Worm (Caenorhabditis elegans) whole organism, L1 larva: Measurements from ENCODE around the gene R05H10.3.

Source experiments
- C04F5.9 ChIP-seq: sonication (generic microtip); optimal IDR thresholded peaks from 2 replicates; lab custom pipeline; 2016; ENCODE audit warnings: missing genetic modification characterization, missing compliant biosample characterization
- C34B4.2 ChIP-seq: sonication (generic microtip); optimal IDR thresholded peaks from 2 replicates; lab custom pipeline; 2017; ENCODE audit warnings: mild to moderate bottlenecking, missing genetic modification characterization, missing compliant biosample characterization
- aly-2 ChIP-seq: fragments of 150-350 bp; optimal IDR thresholded peaks from 2 replicates; lab custom pipeline; 2014; ENCODE audit warnings: missing biosample characterization, missing genetic modification characterization
- ceh-8 ChIP-seq: fragments of 200-800 bp; sonication (Bioruptor generic); optimal IDR thresholded peaks from 2 replicates; lab custom pipeline; 2018; ENCODE audit warnings: mild to moderate bottlenecking, missing genetic modification characterization, moderate library complexity, missing compliant biosample characterization
- ceh-82 ChIP-seq, 3 experiments: fragments of 150-350 bp in 1 of 3; sonication (generic microtip) in 2 of 3; optimal IDR thresholded peaks; 2 replicates each; lab custom pipeline; 2014 to 2017; ENCODE audit warnings: missing biosample characterization in 3 of 3, missing genetic modification characterization in 3 of 3
- ceh-88 ChIP-seq: fragments of 200-800 bp; sonication (Bioruptor generic); IDR thresholded peaks from 2 replicates; pipeline ENCODE4 v1.3.6; 2022; ENCODE audit warnings: missing genetic modification characterization, missing compliant biosample characterization
- ceh-90 ChIP-seq: sonication (generic microtip); optimal IDR thresholded peaks from 2 replicates; lab custom pipeline; 2016; ENCODE audit warnings: missing genetic modification characterization, missing compliant biosample characterization
- ces-1 ChIP-seq: fragments of 150-350 bp; optimal IDR thresholded peaks from 2 replicates; lab custom pipeline; 2014; ENCODE audit warnings: missing biosample characterization, missing genetic modification reagents, missing genetic modification characterization
- dpl-1 ChIP-seq, 3 experiments: fragments of 150-350 bp in 2 of 3; sonication (generic microtip) in 1 of 3; optimal IDR thresholded peaks; 2 replicates each; lab custom pipeline; 2014 to 2017; ENCODE audit warnings: missing biosample characterization in 3 of 3, missing genetic modification characterization in 3 of 3, missing genetic modification reagents in 3 of 3
- dsc-1 ChIP-seq: sonication (generic microtip); optimal IDR thresholded peaks from 2 replicates; lab custom pipeline; 2016; ENCODE audit warnings: mild to moderate bottlenecking, missing genetic modification characterization, missing compliant biosample characterization
- efl-1 ChIP-seq, 4 experiments: fragments of 150-350 bp; optimal IDR thresholded peaks in 3 of 4; peaks in 1 of 4; 1 replicate in 1 of 4; 2 replicates in 3 of 4; lab custom pipeline; 2014; ENCODE audit warnings: missing biosample characterization in 2 of 4, missing genetic modification characterization in 2 of 4, missing genetic modification reagents in 2 of 4
- efl-3 ChIP-seq: fragments of 200-800 bp; sonication (Bioruptor generic); optimal IDR thresholded peaks from 2 replicates; lab custom pipeline; 2018; ENCODE audit warnings: mild to moderate bottlenecking, missing genetic modification characterization, missing compliant biosample characterization
- egl-27 ChIP-seq, 2 experiments: fragments of 150-350 bp in 1 of 2; sonication (generic microtip); optimal IDR thresholded peaks; 3 replicates each; lab custom pipeline; 2017 to 2018; ENCODE audit warnings: missing biosample characterization in 2 of 2, missing genetic modification characterization in 2 of 2, missing genetic modification reagents in 2 of 2
- elt-3 ChIP-seq, 6 experiments: fragments of 150-350 bp in 1 of 6; sonication (generic microtip); optimal IDR thresholded peaks; 2 replicates each; lab custom pipeline; 2017 to 2018; ENCODE audit warnings: missing biosample characterization in 6 of 6, missing genetic modification characterization in 6 of 6, inconsistent platforms in 1 of 6
- ets-5 ChIP-seq: fragments of 200-800 bp; sonication (Bioruptor generic); IDR thresholded peaks from 2 replicates; pipeline ENCODE4 v1.3.6; 2022; ENCODE audit warnings: missing genetic modification characterization, missing compliant biosample characterization
- fkh-10 ChIP-seq: sonication (generic microtip); optimal IDR thresholded peaks from 2 replicates; lab custom pipeline; 2017; ENCODE audit warnings: missing biosample characterization, missing genetic modification reagents, missing genetic modification characterization
- fkh-4 ChIP-seq: sonication (generic microtip); optimal IDR thresholded peaks from 2 replicates; lab custom pipeline; 2016; ENCODE audit warnings: missing compliant biosample characterization, missing genetic modification characterization, borderline replicate concordance
- fkh-8 ChIP-seq: sonication (generic microtip); optimal IDR thresholded peaks from 2 replicates; lab custom pipeline; 2016; ENCODE audit warnings: mild to moderate bottlenecking, missing genetic modification characterization, missing compliant biosample characterization
- fos-1 ChIP-seq: fragments of 150-350 bp; optimal IDR thresholded peaks from 2 replicates; lab custom pipeline; 2014; ENCODE audit warnings: missing biosample characterization, missing genetic modification characterization
- hlh-17 ChIP-seq: fragments of 200-800 bp; sonication (Bioruptor generic); optimal IDR thresholded peaks from 2 replicates; lab custom pipeline; 2018; ENCODE audit warnings: missing genetic modification characterization, mild to moderate bottlenecking, missing compliant biosample characterization, moderate library complexity, borderline replicate concordance
- hpl-2 ChIP-seq: fragments of 150-350 bp; optimal IDR thresholded peaks from 2 replicates; lab custom pipeline; 2014; ENCODE audit warnings: missing biosample characterization, missing genetic modification reagents, missing genetic modification characterization
- isw-1 ChIP-seq: fragments of 200-800 bp; sonication (Bioruptor generic); IDR thresholded peaks from 2 replicates; pipeline ENCODE4 v1.3.6; 2022; ENCODE audit warnings: missing genetic modification characterization, missing compliant biosample characterization
- lin-13 ChIP-seq: fragments of 150-350 bp; optimal IDR thresholded peaks from 2 replicates; lab custom pipeline; 2014; ENCODE audit warnings: missing biosample characterization, missing genetic modification reagents, missing genetic modification characterization
- lin-14 ChIP-seq: fragments of 200-800 bp; sonication (Bioruptor generic); optimal IDR thresholded peaks from 2 replicates; lab custom pipeline; 2018; ENCODE audit warnings: mild to moderate bottlenecking, missing genetic modification characterization, moderate library complexity, missing compliant biosample characterization
- lin-15B ChIP-seq: fragments of 150-350 bp; sonication (generic microtip); optimal IDR thresholded peaks from 3 replicates; lab custom pipeline; 2014; ENCODE audit warnings: missing biosample characterization, missing genetic modification characterization
- lin-35 ChIP-seq, 2 experiments: fragments of 150-350 bp; optimal IDR thresholded peaks; 2 replicates each; lab custom pipeline; 2014; ENCODE audit warnings: missing biosample characterization in 2 of 2, missing genetic modification characterization in 2 of 2, missing genetic modification reagents in 2 of 2
- lir-3 ChIP-seq: sonication (generic microtip); optimal IDR thresholded peaks from 2 replicates; lab custom pipeline; 2016; ENCODE audit warnings: mild to moderate bottlenecking, missing genetic modification characterization, moderate library complexity, missing compliant biosample characterization; ENCODE audit not compliant: poor library complexity
- lsy-2 ChIP-seq, 2 experiments: fragments of 150-350 bp; optimal IDR thresholded peaks; 2 replicates each; lab custom pipeline; 2014; ENCODE audit warnings: missing biosample characterization in 2 of 2, missing genetic modification characterization in 2 of 2
- mab-9 ChIP-seq: fragments of 200-800 bp; sonication (Bioruptor generic); IDR thresholded peaks from 2 replicates; pipeline ENCODE4 v1.3.6; 2022; ENCODE audit warnings: missing genetic modification reagents, missing genetic modification characterization, missing compliant biosample characterization
- mdl-1 ChIP-seq, 2 experiments: fragments of 150-350 bp; optimal IDR thresholded peaks; 2 replicates each; lab custom pipeline; 2014 to 2017; ENCODE audit warnings: missing biosample characterization in 2 of 2, missing genetic modification characterization in 2 of 2, inconsistent platforms in 1 of 2
- nhr-12 ChIP-seq: sonication (generic microtip); optimal IDR thresholded peaks from 2 replicates; lab custom pipeline; 2017; ENCODE audit warnings: missing biosample characterization, missing genetic modification characterization
- nhr-20 ChIP-seq: sonication (generic microtip); optimal IDR thresholded peaks from 2 replicates; lab custom pipeline; 2016; ENCODE audit warnings: mild to moderate bottlenecking, missing genetic modification characterization, missing compliant biosample characterization
- nhr-237 ChIP-seq: fragments of 150-350 bp; optimal IDR thresholded peaks from 2 replicates; lab custom pipeline; 2014; ENCODE audit warnings: missing biosample characterization, missing genetic modification characterization
- nhr-71 ChIP-seq: sonication (generic microtip); optimal IDR thresholded peaks from 2 replicates; lab custom pipeline; 2016; ENCODE audit warnings: mild to moderate bottlenecking, missing genetic modification characterization, moderate library complexity, missing compliant biosample characterization
- nhr-76 ChIP-seq: sonication (generic microtip); optimal IDR thresholded peaks from 2 replicates; lab custom pipeline; 2017; ENCODE audit warnings: missing biosample characterization, missing genetic modification characterization
- nhr-85 ChIP-seq: sonication (generic microtip); peaks from one replicate; lab custom pipeline; 2016; ENCODE audit warnings: missing genetic modification characterization, inconsistent platforms, missing compliant biosample characterization
- pag-3 ChIP-seq: sonication (generic microtip); optimal IDR thresholded peaks from 2 replicates; lab custom pipeline; 2017; ENCODE audit warnings: missing genetic modification characterization, mild to moderate bottlenecking, missing compliant biosample characterization, antibody characterized with exemption, borderline replicate concordance; ENCODE audit not compliant: insufficient read depth
- pqm-1 ChIP-seq: sonication (generic microtip); optimal IDR thresholded peaks from 3 replicates; lab custom pipeline; 2017; ENCODE audit warnings: missing biosample characterization, missing genetic modification characterization
- rnt-1 ChIP-seq: sonication (generic microtip); optimal IDR thresholded peaks from 2 replicates; lab custom pipeline; 2016; ENCODE audit warnings: mild to moderate bottlenecking, missing genetic modification characterization, moderate library complexity, missing compliant biosample characterization
- skn-1 ChIP-seq: fragments of 150-350 bp; optimal IDR thresholded peaks from 2 replicates; lab custom pipeline; 2014; ENCODE audit warnings: missing biosample characterization, missing genetic modification characterization
- snu-23 ChIP-seq: sonication (generic microtip); optimal IDR thresholded peaks from 2 replicates; lab custom pipeline; 2016; ENCODE audit warnings: missing genetic modification characterization, missing compliant biosample characterization
- sox-4 ChIP-seq: sonication (generic microtip); optimal IDR thresholded peaks from 2 replicates; lab custom pipeline; 2016; ENCODE audit warnings: missing genetic modification characterization, missing compliant biosample characterization
- sptf-1 ChIP-seq: fragments of 150-350 bp; optimal IDR thresholded peaks from 2 replicates; lab custom pipeline; 2014; ENCODE audit warnings: missing biosample characterization, missing genetic modification characterization
- swsn-7 ChIP-seq: sonication (generic microtip); optimal IDR thresholded peaks from 2 replicates; lab custom pipeline; 2016; ENCODE audit warnings: missing genetic modification characterization, missing compliant biosample characterization
- unc-30 ChIP-seq: sonication (generic microtip); optimal IDR thresholded peaks from 2 replicates; lab custom pipeline; 2017; ENCODE audit warnings: missing biosample characterization, missing genetic modification characterization
- unc-62 ChIP-seq: fragments of 150-350 bp; optimal IDR thresholded peaks from 2 replicates; lab custom pipeline; 2014; ENCODE audit warnings: missing biosample characterization, missing genetic modification reagents, missing genetic modification characterization
- unc-86 ChIP-seq: sonication (generic microtip); optimal IDR thresholded peaks from 2 replicates; lab custom pipeline; 2016; ENCODE audit warnings: missing genetic modification characterization, missing compliant biosample characterization
- unc-98 ChIP-seq: fragments of 200-800 bp; sonication (Bioruptor generic); IDR thresholded peaks from 2 replicates; pipeline ENCODE4 v1.3.6; 2022; ENCODE audit warnings: missing genetic modification characterization, missing compliant biosample characterization
- vab-15 ChIP-seq: sonication (generic microtip); optimal IDR thresholded peaks from 2 replicates; lab custom pipeline; 2017; ENCODE audit warnings: missing genotype, mild to moderate bottlenecking, missing genetic modification characterization, missing compliant biosample characterization
- xbp-1 ChIP-seq: sonication (generic microtip); optimal IDR thresholded peaks from 2 replicates; lab custom pipeline; 2016; ENCODE audit warnings: missing genetic modification characterization, missing compliant biosample characterization
- zip-4 ChIP-seq: fragments of 200-800 bp; sonication (Bioruptor generic); optimal IDR thresholded peaks from 2 replicates; lab custom pipeline; 2018; ENCODE audit warnings: mild to moderate bottlenecking, missing genetic modification characterization, moderate library complexity, missing compliant biosample characterization
- ztf-11 ChIP-seq, 2 experiments: sonication (generic microtip); optimal IDR thresholded peaks; 2 replicates each; lab custom pipeline; 2016 to 2017; ENCODE audit warnings: missing genetic modification characterization in 2 of 2, missing biosample characterization in 1 of 2, missing compliant biosample characterization in 1 of 2
- ztf-4 ChIP-seq: fragments of 150-350 bp; optimal IDR thresholded peaks from 2 replicates; lab custom pipeline; 2014; ENCODE audit warnings: missing biosample characterization, missing genetic modification characterization

The R05H10.3 gene

ce11 chrII:14928766-14929165 is 59.0 kb downstream of the R05H10.3 start (continued):
- TF ChIP-seq efl-3 (GFP tag; lab: Kevin White, UChicago) (no peak), nhr-85 (tag; lab: Kevin White, UChicago) (peak; percentile 51), ceh-82 (tag; optimal IDR thresholded peaks at IDR 0.05; lab: Kevin White, UChicago) (no peak), ets-5 (GFP tag; lab: Robert Waterston, UW) (no peak), unc-62 (GFP tag; lab: Kevin White, UChicago) (no peak), efl-1 (optimal IDR thresholded peaks at IDR 0.05; lab: Kevin White, UChicago) (no peak), efl-1 (GFP tag; optimal IDR thresholded peaks at IDR 0.05 in 1 of 2; lab: Kevin White, UChicago) (peak in 1 of 2 experiments; percentile 85), lir-3 (no peak), elt-3 (tag; optimal IDR thresholded peaks at IDR 0.05; lab: Kevin White, UChicago) (peak in 5 of 6 experiments; percentile 15 to 81 (median 33)), fkh-4 (tag; lab: Kevin White, UChicago) (no peak), egl-27 (tag; optimal IDR thresholded peaks at IDR 0.05; lab: Kevin White, UChicago) (no peak), mdl-1 (tag; optimal IDR thresholded peaks at IDR 0.05; lab: Kevin White, UChicago) (no peak), ces-1 (GFP tag; lab: Kevin White, UChicago) (no peak), pqm-1 (no peak), lin-15B (tag; lab: Kevin White, UChicago) (no peak), pag-3 (tag; lab: Kevin White, UChicago) (no peak), unc-98 (no peak), sox-4 (tag; lab: Kevin White, UChicago) (no peak), xbp-1 (tag; lab: Kevin White, UChicago) (no peak), zip-4 (GFP tag; lab: Kevin White, UChicago) (no peak), mab-9 (GFP tag; lab: Robert Waterston, UW) (no peak), hlh-17 (no peak), vab-15 (tag; lab: Kevin White, UChicago) (no peak), lin-14 (GFP tag; lab: Kevin White, UChicago) (peak; percentile 39), lin-13 (GFP tag; lab: Kevin White, UChicago) (peak; percentile 9), aly-2 (no peak), ztf-11 (tag; optimal IDR thresholded peaks at IDR 0.05; lab: Kevin White, UChicago) (no peak), rnt-1 (tag; lab: Kevin White, UChicago) (no peak), ceh-88 (GFP tag; lab: Robert Waterston, UW) (no peak), sptf-1 (no peak), ztf-4 (tag; lab: Kevin White, UChicago) (no peak), fkh-10 (GFP tag; lab: Kevin White, UChicago) (no peak), fos-1 (tag; lab: Kevin White, UChicago) (no peak), ceh-90 (tag; lab: Kevin White, UChicago) (no peak), nhr-20 (tag; lab: Kevin White, UChicago) (peak; percentile 7), C04F5.9 (tag; lab: Kevin White, UChicago) (no peak), nhr-12 (tag; lab: Kevin White, UChicago) (no peak), isw-1 (GFP tag; lab: Robert Waterston, UW) (no peak), ceh-8 (GFP tag; lab: Kevin White, UChicago) (no peak), lin-35 (GFP tag; optimal IDR thresholded peaks at IDR 0.05; lab: Kevin White, UChicago) (no peak), unc-86 (tag; lab: Kevin White, UChicago) (no peak), snu-23 (GFP tag; lab: Kevin White, UChicago) (peak; percentile 28), hpl-2 (GFP tag; lab: Kevin White, UChicago) (no peak), swsn-7 (tag; lab: Kevin White, UChicago) (no peak), dpl-1 (GFP tag; optimal IDR thresholded peaks at IDR 0.05; lab: Kevin White, UChicago) (no peak), skn-1 (tag; lab: Kevin White, UChicago) (no peak), nhr-76 (tag; lab: Kevin White, UChicago) (no peak), nhr-71 (tag; lab: Kevin White, UChicago) (peak; percentile 28), unc-30 (tag; lab: Kevin White, UChicago) (no peak), lsy-2 (tag; optimal IDR thresholded peaks at IDR 0.05; lab: Kevin White, UChicago) (no peak), dsc-1 (no peak), fkh-8 (tag; lab: Kevin White, UChicago) (no peak), nhr-237 (no peak), C34B4.2 (tag; lab: Kevin White, UChicago) (no peak)
